Worm (Caenorhabditis elegans) whole organism, L3 larva: ENCODE results near the gene meg-4.

Experiments used
- fkh-10 ChIP-seq: sonication (generic microtip); optimal IDR thresholded peaks from 2 replicates; lab custom pipeline; 2017; ENCODE audit warnings: missing biosample characterization, missing genetic modification reagents, missing genetic modification characterization
- nhr-237 ChIP-seq: fragments of 150-350 bp; optimal IDR thresholded peaks from 2 replicates; lab custom pipeline; 2014; ENCODE audit warnings: missing biosample characterization, missing genetic modification characterization
- unc-39 ChIP-seq: sonication (generic microtip); optimal IDR thresholded peaks from 4 replicates; lab custom pipeline; 2017; ENCODE audit warnings: missing biosample characterization, missing genetic modification characterization
- ztf-11 ChIP-seq: fragments of 150-350 bp; optimal IDR thresholded peaks from 2 replicates; lab custom pipeline; 2014; ENCODE audit warnings: missing biosample characterization, missing genetic modification characterization

ce11 chrX:1643442-1644096 lies 39.2 kb upstream of the meg-4 start:
- TF ChIP-seq nhr-237 (no peak), fkh-10 (GFP tag; lab: Kevin White, UChicago) (no peak), unc-39 (tag; lab: Kevin White, UChicago) (no peak), ztf-11 (no peak)
